Fruit fly (Drosophila melanogaster) whole organism, pupa: ENCODE measurements around the gene mus304.

ENCODE experiments used
- CG10348 ChIP-seq: fragments of 200-800 bp; sonication (Bioruptor generic); IDR thresholded peaks from 2 replicates; pipeline ENCODE4 v1.3.6; 2022; ENCODE audit warnings: missing biosample characterization, missing genetic modification characterization
- CG12605 ChIP-seq: fragments of 200-800 bp; sonication (Bioruptor generic); IDR thresholded peaks from 2 replicates; pipeline ENCODE4 v1.3.6; 2022; ENCODE audit warnings: missing biosample characterization, missing genetic modification characterization
- CG13204 ChIP-seq: fragments of 200-800 bp; sonication (Bioruptor generic); optimal IDR thresholded peaks from 2 replicates; lab custom pipeline; 2018; ENCODE audit warnings: missing biosample characterization, mild to moderate bottlenecking, missing genetic modification characterization, moderate library complexity
- CG14655 ChIP-seq: fragments of 200-800 bp; sonication (Bioruptor generic); optimal IDR thresholded peaks from 3 replicates; lab custom pipeline; 2017; ENCODE audit warnings: mild to moderate bottlenecking, missing biosample characterization, missing genetic modification reagents, missing genetic modification characterization
- CG15710 ChIP-seq: fragments of 200-800 bp; sonication (Bioruptor generic); optimal IDR thresholded peaks from 2 replicates; lab custom pipeline; 2018; ENCODE audit warnings: missing biosample characterization, mild to moderate bottlenecking, missing genetic modification characterization, moderate library complexity
- CG17806 ChIP-seq: fragments of 200-800 bp; sonication (Bioruptor generic); optimal IDR thresholded peaks from 2 replicates; lab custom pipeline; 2018; ENCODE audit warnings: missing biosample characterization, mild to moderate bottlenecking, missing genetic modification characterization, moderate library complexity
- CG32121 ChIP-seq: fragments of 200-800 bp; sonication (Bioruptor generic); IDR thresholded peaks from 2 replicates; pipeline ENCODE4 v1.3.6; 2022; ENCODE audit warnings: missing biosample characterization, missing genetic modification characterization
- CG34367 ChIP-seq: fragments of 200-800 bp; sonication (Bioruptor generic); optimal IDR thresholded peaks from 2 replicates; lab custom pipeline; 2018; ENCODE audit warnings: missing biosample characterization, mild to moderate bottlenecking, missing genetic modification characterization
- CG4496 ChIP-seq: fragments of 200-800 bp; sonication (Bioruptor generic); IDR thresholded peaks from 3 replicates; pipeline ENCODE4 v1.3.6; 2022; ENCODE audit warnings: missing biosample characterization, missing genetic modification characterization
- CG8159 ChIP-seq: fragments of 200-800 bp; sonication (Bioruptor generic); optimal IDR thresholded peaks from 3 replicates; lab custom pipeline; 2018; ENCODE audit warnings: missing biosample characterization, mild to moderate bottlenecking, missing genetic modification characterization, moderate library complexity
- CG8301 ChIP-seq: fragments of 200-800 bp; sonication (Bioruptor generic); optimal IDR thresholded peaks from 2 replicates; lab custom pipeline; 2018; ENCODE audit warnings: missing biosample characterization, mild to moderate bottlenecking, missing genetic modification characterization
- CG9948 ChIP-seq: fragments of 200-800 bp; sonication (Bioruptor generic); optimal IDR thresholded peaks from 2 replicates; lab custom pipeline; 2018; ENCODE audit warnings: missing biosample characterization, mild to moderate bottlenecking, missing genetic modification characterization, moderate library complexity
- D1 ChIP-seq: fragments of 200-800 bp; sonication (Bioruptor generic); optimal IDR thresholded peaks from 2 replicates; lab custom pipeline; 2018; ENCODE audit warnings: missing biosample characterization, mild to moderate bottlenecking, missing genetic modification characterization, moderate library complexity
- EcR ChIP-seq: fragments of 200-800 bp; sonication (Bioruptor generic); optimal IDR thresholded peaks from 3 replicates; lab custom pipeline; 2019; ENCODE audit warnings: missing biosample characterization, missing genetic modification characterization, mild to moderate bottlenecking, moderate library complexity, missing genetic modification reagents
- Ets98B ChIP-seq: fragments of 200-800 bp; sonication (Bioruptor generic); IDR thresholded peaks from 2 replicates; pipeline ENCODE4 v1.3.6; 2022; ENCODE audit warnings: missing biosample characterization, missing genetic modification characterization
- Pif1A ChIP-seq: fragments of 200-800 bp; sonication (Bioruptor generic); optimal IDR thresholded peaks from 3 replicates; lab custom pipeline; 2016; ENCODE audit warnings: missing biosample characterization, missing genetic modification characterization
- Pif1B ChIP-seq: fragments of 200-800 bp; sonication (Bioruptor generic); optimal IDR thresholded peaks from 3 replicates; lab custom pipeline; 2016; ENCODE audit warnings: missing biosample characterization, missing genetic modification characterization
- Snoo ChIP-seq: fragments of 200-800 bp; sonication (Bioruptor generic); optimal IDR thresholded peaks from 3 replicates; lab custom pipeline; 2017; ENCODE audit warnings: missing biosample characterization, mild to moderate bottlenecking, missing genetic modification characterization, inconsistent platforms
- fd96Ca ChIP-seq: fragments of 200-800 bp; sonication (Bioruptor generic); IDR thresholded peaks from 3 replicates; pipeline ENCODE4 v1.3.6; 2022; ENCODE audit warnings: missing biosample characterization, missing genetic modification characterization
- gl ChIP-seq: fragments of 200-800 bp; sonication (Bioruptor generic); optimal IDR thresholded peaks from 2 replicates; lab custom pipeline; 2018; ENCODE audit warnings: missing biosample characterization, mild to moderate bottlenecking, missing genetic modification characterization
- rn ChIP-seq: fragments of 200-800 bp; sonication (Bioruptor generic); IDR thresholded peaks from 2 replicates; pipeline ENCODE4 v1.3.6; 2022; ENCODE audit warnings: missing biosample characterization, missing genetic modification characterization

The mus304 gene

DNA sequence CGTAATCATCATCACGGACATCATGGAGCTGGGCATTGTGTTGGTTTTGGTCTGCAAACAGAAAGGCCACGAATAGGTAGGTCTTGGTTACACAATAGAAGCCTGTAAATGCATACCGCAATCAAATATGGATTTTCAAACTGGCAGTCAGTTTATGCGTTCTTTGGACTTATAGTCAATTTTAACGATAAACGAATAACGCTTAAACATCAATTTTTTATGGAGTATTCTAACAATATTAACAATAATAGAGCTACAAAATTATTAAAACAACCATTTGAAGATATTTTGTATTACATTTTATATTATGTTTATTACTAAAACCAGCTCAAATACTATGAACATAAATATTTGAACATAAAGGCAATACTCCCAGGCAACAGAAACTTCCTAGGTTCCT, 28.1 kb upstream of the mus304 start:
- TF ChIP-seq CG14655 (GFP tag; lab: Kevin White, UChicago) = peak; percentile 51
- peak; percentile 22 for TF ChIP-seq CG15710
- no peak for TF ChIP-seq CG32121 (GFP tag; lab: Robert Waterston, UW)
- no peak for TF ChIP-seq CG8301 (tag; lab: Kevin White, UChicago)
- no peak for TF ChIP-seq fd96Ca (GFP tag; lab: Robert Waterston, UW)
- TF ChIP-seq CG9948 = peak; percentile 61
- TF ChIP-seq CG17806 (tag; lab: Kevin White, UChicago) = peak; percentile 47
- peak; percentile 17 for TF ChIP-seq Pif1B (GFP tag; lab: Kevin White, UChicago)
- no peak for TF ChIP-seq EcR (GFP tag; lab: Kevin White, UChicago)
- peak; percentile 67 for TF ChIP-seq CG8159 (tag; lab: Kevin White, UChicago)
- no peak for TF ChIP-seq CG13204

DNA sequence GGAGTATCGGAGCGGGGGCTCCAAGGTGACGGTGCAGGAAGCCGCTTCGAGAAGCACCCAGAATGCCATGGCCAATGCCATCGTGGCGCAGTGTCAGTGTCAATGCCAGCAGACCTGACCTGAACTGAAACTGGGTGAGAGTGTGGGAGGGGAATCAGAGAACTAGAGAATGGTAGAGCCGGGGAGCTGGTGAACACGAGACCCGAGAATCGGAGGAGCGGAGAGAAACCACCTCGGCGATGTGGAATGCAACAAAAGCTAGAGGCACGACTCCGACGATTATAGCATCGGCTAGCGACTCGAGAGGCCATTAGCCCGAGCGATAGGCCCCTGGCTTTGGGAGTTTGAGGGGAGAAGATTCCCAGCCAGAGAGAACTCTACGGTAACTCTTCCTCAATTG, 27.7 kb upstream of the mus304 start:
- TF ChIP-seq CG9948 = no peak
- no peak for TF ChIP-seq rn
- TF ChIP-seq fd96Ca (GFP tag; lab: Robert Waterston, UW) = 0 out of 3 replicates have a peak, but pooled peaks have one; percentile 39
- TF ChIP-seq Ets98B (GFP tag; lab: Robert Waterston, UW) = no peak
- TF ChIP-seq EcR (GFP tag; lab: Kevin White, UChicago) = peak; percentile 99
- TF ChIP-seq CG32121 (GFP tag; lab: Robert Waterston, UW) = no peak
- no peak for TF ChIP-seq CG8159 (tag; lab: Kevin White, UChicago)
- TF ChIP-seq CG13204 = peak; percentile 4
- TF ChIP-seq Snoo (tag; lab: Kevin White, UChicago) = no peak
- no peak for TF ChIP-seq CG15710
- no peak for TF ChIP-seq CG34367 (tag; lab: Kevin White, UChicago)
- no peak for TF ChIP-seq CG17806 (tag; lab: Kevin White, UChicago)
- TF ChIP-seq Pif1A (GFP tag; lab: Kevin White, UChicago) = no peak
- no peak for TF ChIP-seq CG10348
- TF ChIP-seq CG8301 (tag; lab: Kevin White, UChicago) = no peak
- no peak for TF ChIP-seq CG12605
- TF ChIP-seq CG14655 (GFP tag; lab: Kevin White, UChicago) = no peak
- peak; percentile 36; the same call in 1 of the 3 replicates for TF ChIP-seq CG4496
- TF ChIP-seq D1 (tag; lab: Kevin White, UChicago) = no peak
- peak; percentile 15 for TF ChIP-seq gl (tag; lab: Kevin White, UChicago)
- no peak for TF ChIP-seq Pif1B (GFP tag; lab: Kevin White, UChicago)
- TF ChIP-seq, all 21 proteins: peak for 5

DNA sequence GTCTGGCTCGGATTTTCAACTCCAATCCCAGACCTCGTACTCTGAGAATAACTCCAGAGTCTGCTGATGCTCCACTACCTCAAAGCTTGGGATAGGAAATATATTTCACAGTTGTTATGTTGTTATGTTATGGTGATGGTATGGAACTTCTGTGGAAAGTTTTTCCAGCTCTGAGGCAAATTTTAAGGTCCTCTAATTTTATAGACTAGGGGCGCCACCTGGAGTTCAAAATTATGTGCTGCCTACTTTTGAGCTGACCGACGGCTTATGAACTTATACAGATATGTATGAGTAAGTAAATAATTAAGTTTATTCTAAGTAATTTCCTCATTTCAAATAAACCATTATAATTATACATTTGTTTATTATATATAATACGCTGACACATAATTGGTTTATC, 26.2 kb upstream of the mus304 start:
- no peak for TF ChIP-seq CG4496
- TF ChIP-seq CG12605 = no peak
- TF ChIP-seq CG17806 (tag; lab: Kevin White, UChicago) = no peak

DNA sequence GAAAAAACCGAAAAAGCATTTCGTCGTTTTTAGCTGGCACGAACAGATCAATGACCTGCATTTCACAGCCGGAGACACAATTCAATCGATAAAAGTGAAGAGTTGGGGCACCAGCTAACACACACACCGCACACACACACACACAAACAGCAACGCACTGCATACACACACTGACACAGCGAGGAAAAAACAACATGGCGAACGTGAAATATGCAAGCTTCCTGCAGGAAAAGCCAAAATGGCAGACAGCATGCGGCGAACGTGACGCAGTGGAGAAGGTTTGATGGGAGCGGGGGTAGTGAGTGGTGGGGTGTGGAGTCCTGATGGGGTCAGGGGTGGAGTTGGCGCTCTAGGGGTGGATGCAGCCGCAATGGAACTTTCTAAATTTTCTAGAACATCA, 25.6 kb upstream of the mus304 start:
- TF ChIP-seq CG8301 (tag; lab: Kevin White, UChicago) (no peak), EcR (GFP tag; lab: Kevin White, UChicago) (peak; percentile 68), Pif1B (GFP tag; lab: Kevin White, UChicago) (no peak), CG8159 (tag; lab: Kevin White, UChicago) (no peak), CG15710 (no peak)
- TF ChIP-seq, all 21 proteins: peak for 1

DNA sequence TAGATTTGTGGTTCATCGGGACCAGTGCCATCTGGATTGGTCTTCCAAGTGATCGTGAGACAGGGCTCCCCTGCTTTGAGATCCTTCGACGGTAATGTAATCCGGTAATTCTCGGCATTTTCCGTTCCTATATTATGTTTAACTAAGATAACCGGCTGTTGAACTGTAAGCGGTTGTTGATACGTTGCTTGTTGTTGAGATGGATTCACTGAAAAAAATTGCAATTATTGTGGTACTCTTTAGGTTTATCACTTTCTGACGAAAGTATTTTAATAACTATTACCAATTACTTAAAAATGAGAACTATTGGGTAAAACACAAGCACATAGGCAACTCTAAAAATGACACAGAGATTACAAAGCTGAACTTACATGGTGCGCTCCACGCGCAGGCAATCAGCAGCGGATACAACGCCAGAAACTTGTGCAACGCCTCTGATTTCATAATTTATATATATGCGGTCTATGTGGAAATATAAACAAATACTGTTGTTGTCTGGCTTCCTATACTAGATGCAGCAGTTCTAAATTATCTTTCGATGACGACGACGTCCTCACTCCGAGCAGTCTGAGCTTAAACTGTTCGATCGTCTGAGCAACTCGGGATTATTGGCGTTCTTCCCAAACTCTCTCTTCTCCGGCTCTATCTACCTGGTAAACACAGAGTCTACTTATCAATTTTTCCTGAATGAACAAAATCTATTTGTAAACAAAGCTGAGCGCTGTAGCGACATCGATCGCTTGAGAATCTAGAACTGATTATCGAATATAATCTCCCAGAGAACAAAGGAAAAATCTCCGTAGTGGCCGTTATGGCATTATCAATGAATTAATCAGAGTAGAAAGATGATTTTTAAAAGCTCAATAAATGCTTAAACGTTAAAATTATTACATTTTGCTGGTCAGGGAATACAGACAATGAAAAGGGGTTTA, 22.6 kb upstream of the mus304 start, which contains the start of gene CG34253:
Gene CG34253, minus strand, starts transcription at position 567 of the 932 bp plus-strand sequence.
- TF ChIP-seq CG14655 (GFP tag; lab: Kevin White, UChicago) (peak; percentile 27), EcR (GFP tag; lab: Kevin White, UChicago) (peak; percentile 85), gl (tag; lab: Kevin White, UChicago) (no peak)

DNA sequence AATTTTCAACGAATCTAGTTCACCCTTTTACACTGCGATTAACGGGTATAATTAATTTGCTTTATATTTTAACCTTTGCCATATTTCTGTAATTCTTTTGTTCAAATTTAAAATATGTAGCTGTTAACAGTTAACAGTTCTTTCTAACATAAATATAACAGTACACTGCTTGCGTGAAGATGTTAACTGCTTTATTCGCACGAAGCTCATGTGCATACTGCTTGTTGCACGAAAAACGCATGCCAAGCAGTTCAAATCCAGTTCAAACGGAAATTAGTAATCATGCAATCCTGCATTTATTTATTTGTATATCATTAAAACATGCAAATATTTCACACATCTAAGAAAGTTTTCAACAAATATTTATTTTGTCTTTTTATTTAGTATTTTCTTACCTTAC, 21.6 kb upstream of the mus304 start:
- no peak for TF ChIP-seq Pif1A (GFP tag; lab: Kevin White, UChicago)
- no peak for TF ChIP-seq CG13204
- no peak for TF ChIP-seq Ets98B (GFP tag; lab: Robert Waterston, UW)
- no peak for TF ChIP-seq CG34367 (tag; lab: Kevin White, UChicago)
- TF ChIP-seq gl (tag; lab: Kevin White, UChicago) = no peak
- no peak for TF ChIP-seq CG32121 (GFP tag; lab: Robert Waterston, UW)
- TF ChIP-seq CG15710 = no peak
- TF ChIP-seq CG4496 = no peak
- TF ChIP-seq rn = no peak
- TF ChIP-seq CG17806 (tag; lab: Kevin White, UChicago) = no peak
- no peak for TF ChIP-seq CG8301 (tag; lab: Kevin White, UChicago)
- peak; percentile 50 for TF ChIP-seq EcR (GFP tag; lab: Kevin White, UChicago)
- peak; percentile 96 for TF ChIP-seq D1 (tag; lab: Kevin White, UChicago)
- no peak for TF ChIP-seq Snoo (tag; lab: Kevin White, UChicago)
- no peak for TF ChIP-seq Pif1B (GFP tag; lab: Kevin White, UChicago)
- TF ChIP-seq CG12605 = no peak
- no peak for TF ChIP-seq CG14655 (GFP tag; lab: Kevin White, UChicago)
- peak; percentile 17 for TF ChIP-seq CG8159 (tag; lab: Kevin White, UChicago)
